Worm (Caenorhabditis elegans): ENCODE results near the gene odr-7.
A peak's percentile ranks its signal among the peaks of the same experiment; 100 is the strongest.

ce11 chrX:12480447-12480998 is 19.1 kb upstream of the odr-7 start, which contains the start of gene atf-6:
- peak; percentile 74 for TF ChIP-seq F13C5.2 (tag; optimal IDR thresholded peaks at IDR 0.05)
- no peak for TF ChIP-seq B0310.2 (tag; optimal IDR thresholded peaks at IDR 0.05)

All from whole organism, early embryonic.